Worm (Caenorhabditis elegans) whole organism, L1 larva: ENCODE data around the gene 2L52.1.

Experiments
- C16A3.4 ChIP-seq: fragments of 150-350 bp; optimal IDR thresholded peaks from 2 replicates; lab custom pipeline; 2014; ENCODE audit warnings: missing biosample characterization, missing genetic modification characterization
- C34B4.2 ChIP-seq: sonication (generic microtip); optimal IDR thresholded peaks from 2 replicates; lab custom pipeline; 2017; ENCODE audit warnings: mild to moderate bottlenecking, missing genetic modification characterization, missing compliant biosample characterization
- aha-1 ChIP-seq: fragments of 150-350 bp; optimal IDR thresholded peaks from 2 replicates; lab custom pipeline; 2014; ENCODE audit warnings: missing biosample characterization, missing genetic modification characterization
- alr-1 ChIP-seq: fragments of 200-800 bp; sonication (Bioruptor generic); optimal IDR thresholded peaks from 2 replicates; lab custom pipeline; 2018; ENCODE audit warnings: borderline replicate concordance, mild to moderate bottlenecking, missing genetic modification characterization, missing compliant biosample characterization
- ceh-63 ChIP-seq: fragments of 200-800 bp; sonication (Bioruptor generic); optimal IDR thresholded peaks from 2 replicates; lab custom pipeline; 2018; ENCODE audit warnings: mild to moderate bottlenecking, missing genetic modification characterization, missing compliant biosample characterization
- ceh-8 ChIP-seq: fragments of 200-800 bp; sonication (Bioruptor generic); optimal IDR thresholded peaks from 2 replicates; lab custom pipeline; 2018; ENCODE audit warnings: mild to moderate bottlenecking, missing genetic modification characterization, moderate library complexity, missing compliant biosample characterization
- ceh-88 ChIP-seq: fragments of 200-800 bp; sonication (Bioruptor generic); IDR thresholded peaks from 2 replicates; pipeline ENCODE4 v1.3.6; 2022; ENCODE audit warnings: missing genetic modification characterization, missing compliant biosample characterization
- ceh-90 ChIP-seq: sonication (generic microtip); optimal IDR thresholded peaks from 2 replicates; lab custom pipeline; 2016; ENCODE audit warnings: missing genetic modification characterization, missing compliant biosample characterization
- ces-1 ChIP-seq: fragments of 150-350 bp; optimal IDR thresholded peaks from 2 replicates; lab custom pipeline; 2014; ENCODE audit warnings: missing biosample characterization, missing genetic modification reagents, missing genetic modification characterization
- dpl-1 ChIP-seq, 3 experiments: fragments of 150-350 bp in 2 of 3; sonication (generic microtip) in 1 of 3; optimal IDR thresholded peaks; 2 replicates each; lab custom pipeline; 2014 to 2017; ENCODE audit warnings: missing biosample characterization in 3 of 3, missing genetic modification characterization in 3 of 3, missing genetic modification reagents in 3 of 3
- efl-1 ChIP-seq, 4 experiments: fragments of 150-350 bp; optimal IDR thresholded peaks in 3 of 4; peaks in 1 of 4; 1 replicate in 1 of 4; 2 replicates in 3 of 4; lab custom pipeline; 2014; ENCODE audit warnings: missing biosample characterization in 2 of 4, missing genetic modification characterization in 2 of 4, missing genetic modification reagents in 2 of 4
- efl-3 ChIP-seq: fragments of 200-800 bp; sonication (Bioruptor generic); optimal IDR thresholded peaks from 2 replicates; lab custom pipeline; 2018; ENCODE audit warnings: mild to moderate bottlenecking, missing genetic modification characterization, missing compliant biosample characterization
- egl-13 ChIP-seq: sonication (generic microtip); optimal IDR thresholded peaks from 2 replicates; lab custom pipeline; 2016; ENCODE audit warnings: missing genotype, missing genetic modification reagents, missing genetic modification characterization, missing compliant biosample characterization
- egl-27 ChIP-seq, 2 experiments: fragments of 150-350 bp in 1 of 2; sonication (generic microtip); optimal IDR thresholded peaks; 3 replicates each; lab custom pipeline; 2017 to 2018; ENCODE audit warnings: missing biosample characterization in 2 of 2, missing genetic modification characterization in 2 of 2, missing genetic modification reagents in 2 of 2
- elt-3 ChIP-seq, 6 experiments: fragments of 150-350 bp in 1 of 6; sonication (generic microtip); optimal IDR thresholded peaks; 2 replicates each; lab custom pipeline; 2017 to 2018; ENCODE audit warnings: missing biosample characterization in 6 of 6, missing genetic modification characterization in 6 of 6, inconsistent platforms in 1 of 6
- ets-5 ChIP-seq: fragments of 200-800 bp; sonication (Bioruptor generic); IDR thresholded peaks from 2 replicates; pipeline ENCODE4 v1.3.6; 2022; ENCODE audit warnings: missing genetic modification characterization, missing compliant biosample characterization
- fkh-4 ChIP-seq: sonication (generic microtip); optimal IDR thresholded peaks from 2 replicates; lab custom pipeline; 2016; ENCODE audit warnings: missing compliant biosample characterization, missing genetic modification characterization, borderline replicate concordance
- grh-1 ChIP-seq: fragments of 200-800 bp; sonication (Bioruptor generic); IDR thresholded peaks from 2 replicates; pipeline ENCODE4 v1.3.6; 2022; ENCODE audit warnings: missing genetic modification reagents, missing genetic modification characterization, missing compliant biosample characterization
- hpl-2 ChIP-seq: fragments of 150-350 bp; optimal IDR thresholded peaks from 2 replicates; lab custom pipeline; 2014; ENCODE audit warnings: missing biosample characterization, missing genetic modification reagents, missing genetic modification characterization
- irx-1 ChIP-seq: sonication (generic microtip); optimal IDR thresholded peaks from 2 replicates; lab custom pipeline; 2016; ENCODE audit warnings: missing genetic modification characterization, missing compliant biosample characterization
- jun-1 ChIP-seq: fragments of 150-350 bp; optimal IDR thresholded peaks from 2 replicates; lab custom pipeline; 2014; ENCODE audit warnings: missing biosample characterization, missing genetic modification reagents, missing genetic modification characterization
- lin-13 ChIP-seq: fragments of 150-350 bp; optimal IDR thresholded peaks from 2 replicates; lab custom pipeline; 2014; ENCODE audit warnings: missing biosample characterization, missing genetic modification reagents, missing genetic modification characterization
- lin-14 ChIP-seq: fragments of 200-800 bp; sonication (Bioruptor generic); optimal IDR thresholded peaks from 2 replicates; lab custom pipeline; 2018; ENCODE audit warnings: mild to moderate bottlenecking, missing genetic modification characterization, moderate library complexity, missing compliant biosample characterization
- lin-35 ChIP-seq, 2 experiments: fragments of 150-350 bp; optimal IDR thresholded peaks; 2 replicates each; lab custom pipeline; 2014; ENCODE audit warnings: missing biosample characterization in 2 of 2, missing genetic modification characterization in 2 of 2, missing genetic modification reagents in 2 of 2
- lin-39 ChIP-seq: fragments of 150-350 bp; optimal IDR thresholded peaks from 2 replicates; lab custom pipeline; 2014; ENCODE audit warnings: missing biosample characterization, missing genetic modification reagents, missing genetic modification characterization
- lir-3 ChIP-seq: sonication (generic microtip); optimal IDR thresholded peaks from 2 replicates; lab custom pipeline; 2016; ENCODE audit warnings: mild to moderate bottlenecking, missing genetic modification characterization, moderate library complexity, missing compliant biosample characterization; ENCODE audit not compliant: poor library complexity
- lsy-2 ChIP-seq, 2 experiments: fragments of 150-350 bp; optimal IDR thresholded peaks; 2 replicates each; lab custom pipeline; 2014; ENCODE audit warnings: missing biosample characterization in 2 of 2, missing genetic modification characterization in 2 of 2
- mab-9 ChIP-seq: fragments of 200-800 bp; sonication (Bioruptor generic); IDR thresholded peaks from 2 replicates; pipeline ENCODE4 v1.3.6; 2022; ENCODE audit warnings: missing genetic modification reagents, missing genetic modification characterization, missing compliant biosample characterization
- mdl-1 ChIP-seq, 2 experiments: fragments of 150-350 bp; optimal IDR thresholded peaks; 2 replicates each; lab custom pipeline; 2014 to 2017; ENCODE audit warnings: missing biosample characterization in 2 of 2, missing genetic modification characterization in 2 of 2, inconsistent platforms in 1 of 2
- mef-2 ChIP-seq: fragments of 150-350 bp; optimal IDR thresholded peaks from 2 replicates; lab custom pipeline; 2014; ENCODE audit warnings: missing biosample characterization, missing genetic modification characterization
- mep-1 ChIP-seq: fragments of 150-350 bp; optimal IDR thresholded peaks from 2 replicates; lab custom pipeline; 2014; ENCODE audit warnings: missing biosample characterization, missing genetic modification characterization
- nhr-11 ChIP-seq: fragments of 150-350 bp; optimal IDR thresholded peaks from 2 replicates; lab custom pipeline; 2014; ENCODE audit warnings: missing biosample characterization, missing genetic modification characterization
- nhr-12 ChIP-seq: sonication (generic microtip); optimal IDR thresholded peaks from 2 replicates; lab custom pipeline; 2017; ENCODE audit warnings: missing biosample characterization, missing genetic modification characterization
- nhr-19 ChIP-seq: fragments of 200-800 bp; sonication (Bioruptor generic); conservative IDR thresholded peaks from 2 replicates; pipeline ENCODE4 v1.3.6; 2022; ENCODE audit warnings: missing genetic modification characterization, missing compliant biosample characterization
- nhr-20 ChIP-seq: sonication (generic microtip); optimal IDR thresholded peaks from 2 replicates; lab custom pipeline; 2016; ENCODE audit warnings: mild to moderate bottlenecking, missing genetic modification characterization, missing compliant biosample characterization
- nhr-237 ChIP-seq: fragments of 150-350 bp; optimal IDR thresholded peaks from 2 replicates; lab custom pipeline; 2014; ENCODE audit warnings: missing biosample characterization, missing genetic modification characterization
- nhr-28 ChIP-seq: fragments of 150-350 bp; optimal IDR thresholded peaks from 2 replicates; lab custom pipeline; 2014; ENCODE audit warnings: missing biosample characterization, missing genetic modification characterization
- nhr-71 ChIP-seq: sonication (generic microtip); optimal IDR thresholded peaks from 2 replicates; lab custom pipeline; 2016; ENCODE audit warnings: mild to moderate bottlenecking, missing genetic modification characterization, moderate library complexity, missing compliant biosample characterization
- nhr-77 ChIP-seq: fragments of 150-350 bp; optimal IDR thresholded peaks from 2 replicates; lab custom pipeline; 2014; ENCODE audit warnings: missing biosample characterization, missing genetic modification characterization
- nhr-84 ChIP-seq: sonication (generic microtip); optimal IDR thresholded peaks from 2 replicates; lab custom pipeline; 2017; ENCODE audit warnings: missing biosample characterization, missing genetic modification characterization
- pax-3 ChIP-seq: fragments of 200-800 bp; sonication (Bioruptor generic); optimal IDR thresholded peaks from 2 replicates; lab custom pipeline; 2018; ENCODE audit warnings: mild to moderate bottlenecking, missing genetic modification characterization, moderate library complexity, missing compliant biosample characterization
- pqm-1 ChIP-seq: sonication (generic microtip); optimal IDR thresholded peaks from 3 replicates; lab custom pipeline; 2017; ENCODE audit warnings: missing biosample characterization, missing genetic modification characterization
- rnt-1 ChIP-seq: sonication (generic microtip); optimal IDR thresholded peaks from 2 replicates; lab custom pipeline; 2016; ENCODE audit warnings: mild to moderate bottlenecking, missing genetic modification characterization, moderate library complexity, missing compliant biosample characterization
- snu-23 ChIP-seq: sonication (generic microtip); optimal IDR thresholded peaks from 2 replicates; lab custom pipeline; 2016; ENCODE audit warnings: missing genetic modification characterization, missing compliant biosample characterization
- sox-4 ChIP-seq: sonication (generic microtip); optimal IDR thresholded peaks from 2 replicates; lab custom pipeline; 2016; ENCODE audit warnings: missing genetic modification characterization, missing compliant biosample characterization
- sptf-1 ChIP-seq: fragments of 150-350 bp; optimal IDR thresholded peaks from 2 replicates; lab custom pipeline; 2014; ENCODE audit warnings: missing biosample characterization, missing genetic modification characterization
- sup-37 ChIP-seq: fragments of 200-800 bp; sonication (Bioruptor generic); optimal IDR thresholded peaks from 2 replicates; lab custom pipeline; 2018; ENCODE audit warnings: mild to moderate bottlenecking, missing genetic modification characterization, missing compliant biosample characterization
- swsn-7 ChIP-seq: sonication (generic microtip); optimal IDR thresholded peaks from 2 replicates; lab custom pipeline; 2016; ENCODE audit warnings: missing genetic modification characterization, missing compliant biosample characterization
- xbp-1 ChIP-seq: sonication (generic microtip); optimal IDR thresholded peaks from 2 replicates; lab custom pipeline; 2016; ENCODE audit warnings: missing genetic modification characterization, missing compliant biosample characterization
- zip-4 ChIP-seq: fragments of 200-800 bp; sonication (Bioruptor generic); optimal IDR thresholded peaks from 2 replicates; lab custom pipeline; 2018; ENCODE audit warnings: mild to moderate bottlenecking, missing genetic modification characterization, moderate library complexity, missing compliant biosample characterization
- ztf-11 ChIP-seq, 2 experiments: sonication (generic microtip); optimal IDR thresholded peaks; 2 replicates each; lab custom pipeline; 2016 to 2017; ENCODE audit warnings: missing genetic modification characterization in 2 of 2, missing biosample characterization in 1 of 2, missing compliant biosample characterization in 1 of 2
- ztf-4 ChIP-seq: fragments of 150-350 bp; optimal IDR thresholded peaks from 2 replicates; lab custom pipeline; 2014; ENCODE audit warnings: missing biosample characterization, missing genetic modification characterization

The 2L52.1 gene

ce11 chrII:24559-24998 lies 22.9 kb downstream of the 2L52.1 start, which contains the start of gene enee-1 (continued):
- TF ChIP-seq lir-3 (tag; lab: Kevin White, UChicago), result peak; percentile 38
- peak; percentile 61 for TF ChIP-seq aha-1 (tag; lab: Kevin White, UChicago)
- TF ChIP-seq sox-4 (tag; lab: Kevin White, UChicago), result peak; percentile 43
- TF ChIP-seq ztf-11 (tag; optimal IDR thresholded peaks at IDR 0.05; lab: Kevin White, UChicago), result peak in 1 of 2 experiments; percentile 74
- peak; percentile 85 to 96 for TF ChIP-seq efl-1 (optimal IDR thresholded peaks at IDR 0.05; lab: Kevin White, UChicago)
- peak; percentile 98 to 100 for TF ChIP-seq efl-1 (GFP tag; optimal IDR thresholded peaks at IDR 0.05 in 1 of 2; lab: Kevin White, UChicago)
- TF ChIP-seq lin-14 (GFP tag; lab: Kevin White, UChicago), result peak; percentile 78
- TF ChIP-seq ceh-90 (tag; lab: Kevin White, UChicago), result no peak
- no peak for TF ChIP-seq hpl-2 (GFP tag; lab: Kevin White, UChicago)
- peak in 1 of 2 experiments; percentile 80 for TF ChIP-seq mdl-1 (tag; optimal IDR thresholded peaks at IDR 0.05; lab: Kevin White, UChicago)
- TF ChIP-seq lin-35 (GFP tag; optimal IDR thresholded peaks at IDR 0.05; lab: Kevin White, UChicago), result peak; percentile 98 to 100
- peak; percentile 89 for TF ChIP-seq ztf-4 (tag; lab: Kevin White, UChicago)
- TF ChIP-seq alr-1 (tag; lab: Kevin White, UChicago), result no peak
- TF ChIP-seq lin-39 (tag; lab: Kevin White, UChicago), result peak; percentile 89
- TF ChIP-seq nhr-20 (tag; lab: Kevin White, UChicago), result peak; percentile 81
- peak; percentile 66 for TF ChIP-seq pax-3 (tag; lab: Kevin White, UChicago)
- no peak for TF ChIP-seq ceh-63
- peak; percentile 26 for TF ChIP-seq C34B4.2
- peak; percentile 32 for TF ChIP-seq zip-4 (GFP tag; lab: Kevin White, UChicago)
- no peak for TF ChIP-seq egl-27 (tag; optimal IDR thresholded peaks at IDR 0.05; lab: Kevin White, UChicago)
- no peak for TF ChIP-seq ces-1 (GFP tag; lab: Kevin White, UChicago)
- peak; percentile 84 for TF ChIP-seq nhr-19
- TF ChIP-seq efl-3 (GFP tag; lab: Kevin White, UChicago), result no peak
- TF ChIP-seq mab-9 (GFP tag; lab: Robert Waterston, UW), result peak; percentile 56
- TF ChIP-seq nhr-237 (tag; lab: Kevin White, UChicago), result peak; percentile 22
- no peak for TF ChIP-seq mef-2 (tag; lab: Kevin White, UChicago)
- peak; percentile 95 to 99 (median 98) for TF ChIP-seq dpl-1 (GFP tag; optimal IDR thresholded peaks at IDR 0.05; lab: Kevin White, UChicago)
- TF ChIP-seq lin-13, result peak; percentile 90
- TF ChIP-seq pqm-1, result no peak
- peak; percentile 91 for TF ChIP-seq C16A3.4 (tag; lab: Kevin White, UChicago)
- peak in 2 of 6 experiments; percentile 61 to 69 for TF ChIP-seq elt-3 (tag; optimal IDR thresholded peaks at IDR 0.05; lab: Kevin White, UChicago)
- TF ChIP-seq xbp-1 (tag; lab: Kevin White, UChicago), result peak; percentile 82
- TF ChIP-seq sup-37 (GFP tag; lab: Kevin White, UChicago), result peak; percentile 61
- peak; percentile 56 for TF ChIP-seq nhr-11 (tag; lab: Kevin White, UChicago)
- peak; percentile 72 for TF ChIP-seq grh-1
- peak; percentile 86 for TF ChIP-seq swsn-7 (tag; lab: Kevin White, UChicago)
- TF ChIP-seq nhr-28 (tag; lab: Kevin White, UChicago), result no peak
- peak; percentile 91 for TF ChIP-seq snu-23 (GFP tag; lab: Kevin White, UChicago)
- TF ChIP-seq nhr-84 (tag; lab: Kevin White, UChicago), result no peak
- TF ChIP-seq mep-1, result peak; percentile 90
- TF ChIP-seq jun-1 (tag; lab: Kevin White, UChicago), result peak; percentile 86
- TF ChIP-seq ceh-8 (GFP tag; lab: Kevin White, UChicago), result no peak
- TF ChIP-seq nhr-71 (tag; lab: Kevin White, UChicago), result peak; percentile 93
- TF ChIP-seq ets-5 (GFP tag; lab: Robert Waterston, UW), result 0 out of 2 replicates have a peak, but pooled peaks have one; percentile 83
- TF ChIP-seq irx-1 (tag; lab: Kevin White, UChicago), result peak; percentile 82
- peak; percentile 89 to 95 for TF ChIP-seq lsy-2 (tag; optimal IDR thresholded peaks at IDR 0.05; lab: Kevin White, UChicago)
- peak; percentile 80 for TF ChIP-seq nhr-77 (tag; lab: Kevin White, UChicago)
- peak; percentile 90 for TF ChIP-seq rnt-1 (tag; lab: Kevin White, UChicago)
- peak; percentile 71 for TF ChIP-seq egl-13 (tag; lab: Kevin White, UChicago)
- peak; percentile 50 for TF ChIP-seq fkh-4 (tag; lab: Kevin White, UChicago)
- TF ChIP-seq nhr-12, result no peak
- TF ChIP-seq sptf-1 (tag; lab: Kevin White, UChicago), result no peak
- peak; percentile 72 for TF ChIP-seq ceh-88
